Fruit fly (Drosophila melanogaster) whole organism, prepupa: ENCODE measurements around the gene CG14312.
A peak's percentile ranks its signal among the peaks of the same experiment; 100 is the strongest.

Experiments used
- Blimp-1 ChIP-seq: fragments of 200-800 bp; sonication (Bioruptor generic); optimal IDR thresholded peaks from 3 replicates; lab custom pipeline; 2017; ENCODE audit warnings: missing biosample characterization, missing genetic modification characterization, mild to moderate bottlenecking, moderate library complexity, missing genetic modification reagents
- CG11294 ChIP-seq: fragments of 200-800 bp; sonication (Bioruptor generic); IDR thresholded peaks from 2 replicates; pipeline ENCODE4 v1.3.6; 2022; ENCODE audit warnings: missing biosample characterization, missing genetic modification characterization
- CG15336 ChIP-seq: fragments of 200-800 bp; sonication (Bioruptor generic); IDR thresholded peaks from 2 replicates; pipeline ENCODE4 v1.3.6; 2022; ENCODE audit warnings: missing biosample characterization, missing genetic modification characterization
- CG1621 ChIP-seq: fragments of 200-800 bp; sonication (Bioruptor generic); optimal IDR thresholded peaks from 3 replicates; lab custom pipeline; 2018; ENCODE audit warnings: missing biosample characterization, mild to moderate bottlenecking, missing genetic modification characterization
- CG3032 ChIP-seq: fragments of 200-800 bp; optimal IDR thresholded peaks from 2 replicates; lab custom pipeline; 2019; ENCODE audit warnings: missing biosample characterization, mild to moderate bottlenecking, missing genetic modification characterization, moderate library complexity
- CG31627 ChIP-seq: fragments of 200-800 bp; sonication (Bioruptor generic); optimal IDR thresholded peaks from 3 replicates; lab custom pipeline; 2016; ENCODE audit warnings: missing biosample characterization, missing genetic modification characterization
- CG34406 ChIP-seq: fragments of 200-800 bp; sonication (Bioruptor generic); optimal IDR thresholded peaks from 3 replicates; lab custom pipeline; 2016; ENCODE audit warnings: missing biosample characterization, missing genetic modification characterization
- CG6276 ChIP-seq: fragments of 200-800 bp; sonication (Bioruptor generic); optimal IDR thresholded peaks from 2 replicates; lab custom pipeline; 2017; ENCODE audit warnings: missing biosample characterization, mild to moderate bottlenecking, missing genetic modification characterization
- CG6792 ChIP-seq: fragments of 200-800 bp; sonication (Bioruptor generic); optimal IDR thresholded peaks from 3 replicates; lab custom pipeline; 2016; ENCODE audit warnings: missing biosample characterization, missing genetic modification characterization
- CG6808 ChIP-seq: fragments of 200-800 bp; sonication (Bioruptor generic); optimal IDR thresholded peaks from 3 replicates; lab custom pipeline; 2017; ENCODE audit warnings: missing biosample characterization, missing genetic modification characterization, mild to moderate bottlenecking, moderate library complexity, missing genetic modification reagents
- CG6854 ChIP-seq: fragments of 200-800 bp; sonication (Bioruptor generic); optimal IDR thresholded peaks from 2 replicates; lab custom pipeline; 2017; ENCODE audit warnings: missing biosample characterization, mild to moderate bottlenecking, missing genetic modification characterization
- CG7368 ChIP-seq: fragments of 200-800 bp; sonication (Bioruptor generic); optimal IDR thresholded peaks from 3 replicates; lab custom pipeline; 2016; ENCODE audit warnings: missing biosample characterization, missing genetic modification characterization
- CG8632 ChIP-seq: fragments of 200-800 bp; sonication (Bioruptor generic); optimal IDR thresholded peaks from 3 replicates; lab custom pipeline; 2016; ENCODE audit warnings: missing biosample characterization, missing genetic modification characterization
- Eip75B ChIP-seq: fragments of 200-800 bp; sonication (Bioruptor generic); optimal IDR thresholded peaks from 3 replicates; lab custom pipeline; 2016; ENCODE audit warnings: missing biosample characterization, missing genetic modification characterization
- Eip93F ChIP-seq: fragments of 200-800 bp; sonication (Bioruptor generic); optimal IDR thresholded peaks from 2 replicates; lab custom pipeline; 2016; ENCODE audit warnings: missing biosample characterization, mild to moderate bottlenecking, missing genetic modification characterization
- Ets21C ChIP-seq: fragments of 200-800 bp; sonication (Bioruptor generic); optimal IDR thresholded peaks from 3 replicates; lab custom pipeline; 2016; ENCODE audit warnings: missing biosample characterization, missing genetic modification characterization
- Ets96B ChIP-seq: fragments of 200-800 bp; optimal IDR thresholded peaks from 2 replicates; lab custom pipeline; 2019; ENCODE audit warnings: missing biosample characterization, mild to moderate bottlenecking, missing genetic modification characterization, moderate library complexity
- Hr39 ChIP-seq: fragments of 200-800 bp; sonication (Bioruptor generic); optimal IDR thresholded peaks from 2 replicates; lab custom pipeline; 2016; ENCODE audit warnings: missing biosample characterization, missing genetic modification characterization
- Hr4 ChIP-seq: fragments of 200-800 bp; sonication (Bioruptor generic); optimal IDR thresholded peaks from 3 replicates; lab custom pipeline; 2016; ENCODE audit warnings: missing biosample characterization, missing genetic modification characterization
- Met ChIP-seq: fragments of 200-800 bp; sonication (Bioruptor generic); optimal IDR thresholded peaks from 3 replicates; lab custom pipeline; 2016; ENCODE audit warnings: missing biosample characterization, missing genetic modification characterization
- Smox ChIP-seq: fragments of 200-800 bp; sonication (Bioruptor generic); optimal IDR thresholded peaks from 3 replicates; lab custom pipeline; 2016; ENCODE audit warnings: missing biosample characterization, missing genetic modification characterization
- Sox14 ChIP-seq: fragments of 200-800 bp; sonication (Bioruptor generic); optimal IDR thresholded peaks from 3 replicates; lab custom pipeline; 2016; ENCODE audit warnings: missing biosample characterization, missing genetic modification characterization
- Sox15 ChIP-seq: fragments of 200-800 bp; sonication (Bioruptor generic); optimal IDR thresholded peaks from 3 replicates; lab custom pipeline; 2016; ENCODE audit warnings: missing biosample characterization, missing genetic modification characterization
- achi ChIP-seq: fragments of 200-800 bp; sonication (Bioruptor generic); optimal IDR thresholded peaks from 3 replicates; lab custom pipeline; 2016; ENCODE audit warnings: missing biosample characterization, missing genetic modification characterization
- acj6 ChIP-seq: fragments of 200-800 bp; sonication (Bioruptor generic); optimal IDR thresholded peaks from 3 replicates; lab custom pipeline; 2016; ENCODE audit warnings: missing biosample characterization, missing genetic modification characterization
- cyc ChIP-seq: fragments of 200-800 bp; sonication (Bioruptor generic); optimal IDR thresholded peaks from 3 replicates; lab custom pipeline; 2016; ENCODE audit warnings: missing biosample characterization, missing genetic modification characterization
- dac ChIP-seq: fragments of 200-800 bp; sonication (Bioruptor generic); optimal IDR thresholded peaks from 2 replicates; lab custom pipeline; 2017; ENCODE audit warnings: missing biosample characterization, mild to moderate bottlenecking, missing genetic modification characterization
- eg ChIP-seq: fragments of 200-800 bp; sonication (Bioruptor generic); IDR thresholded peaks from 3 replicates; pipeline ENCODE4 v1.3.6; 2022; ENCODE audit warnings: missing biosample characterization, missing genetic modification characterization
- esn ChIP-seq: fragments of 200-800 bp; sonication (Bioruptor generic); optimal IDR thresholded peaks from 2 replicates; lab custom pipeline; 2016; ENCODE audit warnings: missing biosample characterization, mild to moderate bottlenecking, missing genetic modification characterization, moderate library complexity
- fd59A ChIP-seq: fragments of 200-800 bp; sonication (Bioruptor generic); optimal IDR thresholded peaks from 2 replicates; lab custom pipeline; 2017; ENCODE audit warnings: missing biosample characterization, mild to moderate bottlenecking, missing genetic modification characterization, missing genetic modification reagents
- fkh ChIP-seq: fragments of 200-800 bp; sonication (Bioruptor generic); optimal IDR thresholded peaks from 3 replicates; lab custom pipeline; 2017; ENCODE audit warnings: missing biosample characterization, mild to moderate bottlenecking, missing genetic modification characterization, moderate library complexity
- lz ChIP-seq: fragments of 200-800 bp; sonication (Bioruptor generic); optimal IDR thresholded peaks from 3 replicates; lab custom pipeline; 2016; ENCODE audit warnings: missing biosample characterization, missing genetic modification characterization
- net ChIP-seq: fragments of 200-800 bp; sonication (Bioruptor generic); optimal IDR thresholded peaks from 3 replicates; lab custom pipeline; 2016; ENCODE audit warnings: missing biosample characterization, missing genetic modification characterization
- salr ChIP-seq, 2 experiments: fragments of 200-800 bp; sonication (Bioruptor generic); optimal IDR thresholded peaks; 3 replicates each; lab custom pipeline; 2016 to 2018; ENCODE audit warnings: missing biosample characterization in 2 of 2, missing genetic modification characterization in 2 of 2, mild to moderate bottlenecking in 1 of 2
- spab ChIP-seq: fragments of 200-800 bp; sonication (Bioruptor generic); optimal IDR thresholded peaks from 2 replicates; lab custom pipeline; 2017; ENCODE audit warnings: missing biosample characterization, mild to moderate bottlenecking, missing genetic modification characterization, missing genetic modification reagents
- ss ChIP-seq, 2 experiments: fragments of 200-800 bp; sonication (Bioruptor generic); optimal IDR thresholded peaks; 2 replicates in 1 of 2; 3 replicates in 1 of 2; lab custom pipeline; 2017 to 2018; ENCODE audit warnings: mild to moderate bottlenecking in 2 of 2, missing biosample characterization in 2 of 2, missing genetic modification characterization in 2 of 2, moderate library complexity in 1 of 2
- vri ChIP-seq: fragments of 200-800 bp; sonication (Bioruptor generic); optimal IDR thresholded peaks from 3 replicates; lab custom pipeline; 2016; ENCODE audit warnings: missing biosample characterization, mild to moderate bottlenecking, missing genetic modification characterization

CG14312 gene

DNA sequence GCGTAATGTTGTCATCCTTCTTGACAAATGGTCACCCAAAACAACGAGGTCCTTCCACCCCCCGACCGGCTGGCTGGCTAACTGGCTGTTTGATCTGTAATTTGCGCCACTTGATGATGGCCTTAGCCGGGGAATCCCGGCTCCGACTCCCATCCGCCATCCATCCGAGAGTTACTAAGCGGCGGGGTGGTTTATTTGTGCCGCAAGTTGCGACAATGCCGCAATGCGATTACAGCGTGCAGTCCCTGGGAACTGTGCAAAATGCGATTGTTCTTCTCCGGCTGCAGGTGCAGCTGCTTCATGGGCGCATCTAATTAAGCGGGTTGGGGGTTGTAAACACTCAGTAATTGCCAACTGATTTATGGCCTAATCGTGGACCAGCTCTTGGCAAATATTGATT lies 23.3 kb downstream of the CG14312 start:
- TF ChIP-seq Hr39: no peak
- TF ChIP-seq esn: no peak
- no peak for TF ChIP-seq CG11294 (GFP tag; lab: Robert Waterston, UW)
- no peak for TF ChIP-seq fkh (GFP tag; lab: Kevin White, UChicago)
- TF ChIP-seq net (GFP tag; lab: Kevin White, UChicago): no peak
- TF ChIP-seq CG6792 (GFP tag; lab: Kevin White, UChicago): no peak
- TF ChIP-seq achi: no peak

DNA sequence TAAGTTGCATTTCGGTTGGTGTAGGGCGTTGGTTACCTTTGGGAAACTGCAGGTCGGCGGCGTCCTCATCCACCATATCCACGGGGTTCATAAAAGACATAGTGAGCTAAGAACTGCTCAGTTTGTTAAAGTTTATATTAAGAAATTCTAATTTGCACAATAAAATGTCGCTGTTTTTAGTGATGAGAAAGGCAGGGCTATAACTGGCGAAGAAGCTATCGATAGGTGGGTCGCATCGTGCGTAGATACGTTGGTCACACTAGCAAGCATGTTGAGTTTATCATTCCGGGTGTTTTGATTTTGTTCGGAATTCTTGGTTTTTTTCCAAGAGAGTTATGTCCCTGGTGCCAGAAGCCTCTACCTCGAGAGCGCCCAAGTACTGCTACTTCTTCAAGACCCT lies 28.0 kb downstream of the CG14312 start, which contains the start of the genes Ada2a, Polr2D, Tgs1 and moi:
Gene Ada2a, minus strand, starts transcription at position 207 of the 400 bp plus-strand sequence.
Gene Polr2D, minus strand, starts transcription at position 207 of the 400 bp plus-strand sequence.
Gene Tgs1, plus strand, starts transcription at position 250 of the 400 bp plus-strand sequence.
Gene moi, plus strand, starts transcription at position 250 of the 400 bp plus-strand sequence.
- TF ChIP-seq CG1621 (tag; lab: Kevin White, UChicago): peak; percentile 82
- TF ChIP-seq Met (GFP tag; lab: Kevin White, UChicago): no peak
- no peak for TF ChIP-seq net (GFP tag; lab: Kevin White, UChicago)

DNA sequence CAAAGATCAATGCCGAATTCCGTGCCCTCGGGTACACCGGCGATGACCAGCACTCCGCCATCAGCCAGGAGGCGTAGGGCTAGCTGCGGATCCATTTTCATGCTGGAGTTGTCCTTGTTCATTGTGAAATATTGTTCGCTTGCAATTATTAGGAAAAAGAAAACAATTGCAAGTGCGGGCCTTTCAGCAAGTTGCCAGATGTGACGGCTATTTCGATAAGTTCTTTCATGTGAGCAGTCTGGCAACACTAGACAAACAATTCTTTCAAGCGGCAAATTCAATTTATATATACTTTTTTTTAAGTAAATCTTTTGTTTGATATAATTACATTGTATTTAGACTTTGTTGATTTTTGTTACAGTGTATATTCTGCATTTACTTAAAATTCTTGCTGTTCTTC lies 30.8 kb downstream of the CG14312 start, which contains the start of gene CG12320:
Gene CG12320, minus strand, starts transcription at position 157 of the 400 bp plus-strand sequence.
- TF ChIP-seq Sox14 (GFP tag; lab: Kevin White, UChicago) (peak; percentile 52), CG1621 (tag; lab: Kevin White, UChicago) (peak; percentile 49), Ets21C (GFP tag; lab: Kevin White, UChicago) (no peak), ss (GFP tag; optimal IDR thresholded peaks at IDR 0.05; lab: Kevin White, UChicago) (no peak), CG31627 (no peak), Sox15 (GFP tag; lab: Kevin White, UChicago) (no peak), acj6 (GFP tag; lab: Kevin White, UChicago) (no peak), cyc (GFP tag; lab: Kevin White, UChicago) (no peak), salr (GFP tag; optimal IDR thresholded peaks at IDR 0.05; lab: Kevin White, UChicago) (no peak), esn (peak; percentile 6), Hr4 (GFP tag; lab: Kevin White, UChicago) (no peak), Met (GFP tag; lab: Kevin White, UChicago) (no peak)
- TF ChIP-seq, all 60 proteins: peak for 3

dm6 chr3R:18251876-18252275 lies 31.5 kb downstream of the CG14312 start:
- TF ChIP-seq Blimp-1 (GFP tag; lab: Kevin White, UChicago) (no peak), CG8632 (GFP tag; lab: Kevin White, UChicago) (no peak), CG6808 (GFP tag; lab: Kevin White, UChicago) (no peak), CG15336 (no peak), CG7368 (GFP tag; lab: Kevin White, UChicago) (no peak), CG3032 (tag; lab: Kevin White, UChicago) (no peak), CG34406 (GFP tag; lab: Kevin White, UChicago) (no peak), vri (GFP tag; lab: Kevin White, UChicago) (no peak), dac (GFP tag; lab: Kevin White, UChicago) (no peak), Smox (no peak), fkh (GFP tag; lab: Kevin White, UChicago) (no peak), eg (no peak), lz (GFP tag; lab: Kevin White, UChicago) (no peak), Ets96B (tag; lab: Kevin White, UChicago) (no peak), CG11294 (GFP tag; lab: Robert Waterston, UW) (no peak), cyc (GFP tag; lab: Kevin White, UChicago) (no peak), Ets21C (GFP tag; lab: Kevin White, UChicago) (no peak), fd59A (GFP tag; lab: Kevin White, UChicago) (no peak), Hr39 (no peak)

dm6 chr3R:18250815-18251214 lies 32.5 kb downstream of the CG14312 start, which contains the start of gene CG18598:
TSS of gene CG18598 (plus strand) at chr3R:18251115.
- TF ChIP-seq net (GFP tag; lab: Kevin White, UChicago) (no peak), CG6276 (GFP tag; lab: Kevin White, UChicago) (no peak), CG6808 (GFP tag; lab: Kevin White, UChicago) (no peak), Eip93F (GFP tag; lab: Kevin White, UChicago) (no peak), spab (GFP tag; lab: Kevin White, UChicago) (no peak), CG6854 (GFP tag; lab: Kevin White, UChicago) (no peak), dac (GFP tag; lab: Kevin White, UChicago) (no peak), fd59A (GFP tag; lab: Kevin White, UChicago) (no peak), Eip75B (GFP tag; lab: Kevin White, UChicago) (no peak), CG15336 (no peak)
- TF ChIP-seq, all 60 proteins: peak for 0
